Worm (Caenorhabditis elegans): ENCODE measurements around the gene str-116.

DNA sequence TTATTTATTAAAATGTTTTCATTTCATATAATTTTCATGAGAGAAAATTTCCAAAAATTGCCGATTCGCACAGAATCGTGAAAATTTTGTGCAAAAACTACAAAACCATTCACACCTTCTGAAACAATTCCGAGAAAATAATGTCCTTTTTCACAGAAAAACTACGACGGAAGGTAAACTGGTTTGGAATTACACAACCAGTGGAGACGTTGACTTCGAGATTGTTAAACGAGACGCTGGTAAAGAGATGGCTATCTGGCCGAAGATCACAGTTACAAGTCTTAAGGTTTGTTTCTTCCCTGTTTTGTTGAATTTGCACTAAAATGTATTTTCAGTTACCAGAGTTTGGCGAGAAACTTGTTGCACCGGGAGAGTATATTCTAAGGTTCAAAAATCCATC lies 46.1 kb downstream of the str-116 start:
- TF ChIP-seq nhr-2 (tag; optimal IDR thresholded peaks at IDR 0.05) = no peak
- TF ChIP-seq mab-5 (tag; optimal IDR thresholded peaks at IDR 0.05) = no peak
- no peak for TF ChIP-seq mep-1 (tag; optimal IDR thresholded peaks at IDR 0.05)
